Worm (Caenorhabditis elegans) whole organism, young adult: Measurements from ENCODE around the gene F54D5.15.

Experiments
- D2030.7 ChIP-seq: fragments of 200-800 bp; sonication (Bioruptor generic); IDR thresholded peaks from 2 replicates; pipeline ENCODE4 v1.3.6; 2022; ENCODE audit warnings: missing genetic modification reagents, missing genetic modification characterization, missing compliant biosample characterization
- F23B12.7 ChIP-seq: sonication (generic microtip); optimal IDR thresholded peaks from 2 replicates; lab custom pipeline; 2017; ENCODE audit warnings: missing genetic modification characterization, mild to moderate bottlenecking, missing compliant biosample characterization, antibody characterized with exemption, moderate library complexity; ENCODE audit not compliant: insufficient read depth
- F39B2.1 ChIP-seq: fragments of 200-800 bp; sonication (Bioruptor generic); IDR thresholded peaks from 2 replicates; pipeline ENCODE4 v1.3.6; 2022; ENCODE audit warnings: missing genetic modification reagents, missing genetic modification characterization, missing compliant biosample characterization
- F49E8.2 ChIP-seq: sonication (generic microtip); optimal IDR thresholded peaks from 3 replicates; lab custom pipeline; 2017; ENCODE audit warnings: missing genetic modification characterization, mild to moderate bottlenecking, missing compliant biosample characterization, antibody characterized with exemption, moderate library complexity; ENCODE audit not compliant: insufficient read depth
- F52B5.7 ChIP-seq: sonication (generic microtip); optimal IDR thresholded peaks from 2 replicates; lab custom pipeline; 2016; ENCODE audit warnings: mild to moderate bottlenecking, missing genetic modification characterization, missing compliant biosample characterization
- F55B11.4 ChIP-seq: sonication (generic microtip); optimal IDR thresholded peaks from 2 replicates; lab custom pipeline; 2016; ENCODE audit warnings: missing compliant biosample characterization, missing genetic modification characterization, borderline replicate concordance; ENCODE audit not compliant: insufficient read depth
- K11D2.4 ChIP-seq: fragments of 200-800 bp; sonication (Bioruptor generic); IDR thresholded peaks from 2 replicates; pipeline ENCODE4 v1.3.6; 2022; ENCODE audit warnings: missing genetic modification reagents, missing genetic modification characterization, missing compliant biosample characterization
- T26A5.8 ChIP-seq: sonication (generic microtip); optimal IDR thresholded peaks from 2 replicates; lab custom pipeline; 2016; ENCODE audit warnings: missing genetic modification characterization, missing compliant biosample characterization
- Y53F4B.3 ChIP-seq: fragments of 200-800 bp; sonication (Bioruptor generic); IDR thresholded peaks from 2 replicates; pipeline ENCODE4 v1.3.6; 2022; ENCODE audit warnings: missing genetic modification reagents, missing genetic modification characterization, missing compliant biosample characterization
- Y56A3A.18 ChIP-seq: fragments of 200-800 bp; sonication (Bioruptor generic); IDR thresholded peaks from 2 replicates; pipeline ENCODE4 v1.3.6; 2022; ENCODE audit warnings: missing genetic modification reagents, missing genetic modification characterization, missing compliant biosample characterization
- atf-7 ChIP-seq: sonication (generic microtip); optimal IDR thresholded peaks from 2 replicates; lab custom pipeline; 2017; ENCODE audit warnings: mild to moderate bottlenecking, missing genetic modification characterization, missing compliant biosample characterization
- athp-1 ChIP-seq: sonication (generic microtip); optimal IDR thresholded peaks from 2 replicates; lab custom pipeline; 2017; ENCODE audit warnings: mild to moderate bottlenecking, missing genetic modification characterization, missing compliant biosample characterization
- bed-2 ChIP-seq: fragments of 200-800 bp; sonication (Bioruptor generic); IDR thresholded peaks from 2 replicates; pipeline ENCODE4 v1.3.6; 2022; ENCODE audit warnings: missing genetic modification reagents, missing genetic modification characterization, missing compliant biosample characterization
- cebp-1 ChIP-seq, 2 experiments: fragments of 200-800 bp in 1 of 2; sonication (Bioruptor generic) in 1 of 2; sonication (generic microtip) in 1 of 2; IDR thresholded peaks in 1 of 2; optimal IDR thresholded peaks in 1 of 2; 2 replicates each; pipeline versions ENCODE4 v1.3.6 to Lab custom; 2017 to 2022; ENCODE audit warnings: missing compliant biosample characterization in 2 of 2, missing genetic modification characterization in 2 of 2, mild to moderate bottlenecking in 1 of 2, missing genetic modification reagents in 1 of 2, moderate library complexity in 1 of 2
- cebp-2 ChIP-seq: fragments of 200-800 bp; sonication (Bioruptor generic); IDR thresholded peaks from 2 replicates; pipeline ENCODE4 v1.3.6; 2022; ENCODE audit warnings: missing genetic modification characterization, missing compliant biosample characterization
- ceh-27 ChIP-seq: fragments of 200-800 bp; sonication (Bioruptor generic); optimal IDR thresholded peaks from 2 replicates; lab custom pipeline; 2018; ENCODE audit warnings: mild to moderate bottlenecking, missing genetic modification characterization, moderate library complexity, missing compliant biosample characterization
- ceh-58 ChIP-seq: fragments of 200-800 bp; sonication (Bioruptor generic); IDR thresholded peaks from 2 replicates; pipeline ENCODE4 v1.3.6; 2022; ENCODE audit warnings: missing genetic modification characterization, missing compliant biosample characterization
- ceh-91 ChIP-seq: fragments of 200-800 bp; sonication (Bioruptor generic); IDR thresholded peaks from 2 replicates; pipeline ENCODE4 v1.3.6; 2022; ENCODE audit warnings: missing genetic modification reagents, missing genetic modification characterization, missing compliant biosample characterization
- dpff-1 ChIP-seq: sonication (generic microtip); optimal IDR thresholded peaks from 2 replicates; lab custom pipeline; 2017; ENCODE audit warnings: mild to moderate bottlenecking, missing genetic modification characterization, missing compliant biosample characterization
- dpl-1 ChIP-seq: fragments of 150-350 bp; optimal IDR thresholded peaks from 2 replicates; lab custom pipeline; 2014; ENCODE audit warnings: missing biosample characterization, missing genetic modification reagents, missing genetic modification characterization
- efl-1 ChIP-seq: fragments of 150-350 bp; optimal IDR thresholded peaks from 2 replicates; lab custom pipeline; 2014; ENCODE audit warnings: missing biosample characterization, missing genetic modification reagents, missing genetic modification characterization
- egrh-3 ChIP-seq: fragments of 200-800 bp; sonication (Bioruptor generic); IDR thresholded peaks from 2 replicates; pipeline ENCODE4 v1.3.6; 2022; ENCODE audit warnings: missing genetic modification reagents, missing genetic modification characterization, missing compliant biosample characterization
- hrde-1 ChIP-seq: sonication (generic microtip); optimal IDR thresholded peaks from 2 replicates; lab custom pipeline; 2016; ENCODE audit warnings: missing genetic modification characterization, mild to moderate bottlenecking, missing compliant biosample characterization, moderate library complexity, missing genotype, missing genetic modification reagents, borderline replicate concordance
- lin-54 ChIP-seq: fragments of 200-800 bp; sonication (Bioruptor generic); optimal IDR thresholded peaks from 2 replicates; lab custom pipeline; 2018; ENCODE audit warnings: mild to moderate bottlenecking, missing genetic modification characterization, missing compliant biosample characterization
- lir-1 ChIP-seq: fragments of 200-800 bp; sonication (Bioruptor generic); conservative IDR thresholded peaks from 2 replicates; pipeline ENCODE4 v1.3.6; 2022; ENCODE audit warnings: missing genetic modification reagents, missing genetic modification characterization, missing compliant biosample characterization
- lsl-1 ChIP-seq: fragments of 200-800 bp; sonication (Bioruptor generic); optimal IDR thresholded peaks from 2 replicates; lab custom pipeline; 2018; ENCODE audit warnings: mild to moderate bottlenecking, missing genetic modification characterization, moderate library complexity, missing compliant biosample characterization
- madf-3 ChIP-seq: fragments of 200-800 bp; sonication (Bioruptor generic); IDR thresholded peaks from 2 replicates; pipeline ENCODE4 v1.3.6; 2022; ENCODE audit warnings: missing genetic modification reagents, missing genetic modification characterization, missing compliant biosample characterization
- madf-6 ChIP-seq: fragments of 200-800 bp; sonication (Bioruptor generic); IDR thresholded peaks from 2 replicates; pipeline ENCODE4 v1.3.6; 2022; ENCODE audit warnings: missing genetic modification reagents, missing genetic modification characterization, missing compliant biosample characterization
- mcd-1 ChIP-seq: fragments of 200-800 bp; sonication (Bioruptor generic); IDR thresholded peaks from 2 replicates; pipeline ENCODE4 v1.3.6; 2022; ENCODE audit warnings: missing genetic modification reagents, missing genetic modification characterization, missing compliant biosample characterization
- mel-28 ChIP-seq: sonication (generic microtip); optimal IDR thresholded peaks from 2 replicates; lab custom pipeline; 2016; ENCODE audit warnings: borderline replicate concordance, mild to moderate bottlenecking, missing genetic modification characterization, missing compliant biosample characterization
- mxl-1 ChIP-seq: sonication (generic microtip); optimal IDR thresholded peaks from 2 replicates; lab custom pipeline; 2016; ENCODE audit warnings: missing genetic modification characterization, missing compliant biosample characterization
- nfya-2 ChIP-seq: fragments of 200-800 bp; sonication (Bioruptor generic); IDR thresholded peaks from 2 replicates; pipeline ENCODE4 v1.3.6; 2022; ENCODE audit warnings: missing genetic modification reagents, missing genetic modification characterization, missing compliant biosample characterization
- nhr-80 ChIP-seq: sonication (generic microtip); optimal IDR thresholded peaks from 2 replicates; lab custom pipeline; 2016; ENCODE audit warnings: missing genetic modification characterization, missing compliant biosample characterization
- nhr-90 ChIP-seq: sonication (generic microtip); optimal IDR thresholded peaks from 2 replicates; lab custom pipeline; 2016; ENCODE audit warnings: missing genotype, mild to moderate bottlenecking, missing genetic modification characterization, missing compliant biosample characterization
- rcor-1 ChIP-seq: fragments of 200-800 bp; sonication (Bioruptor generic); IDR thresholded peaks from 2 replicates; pipeline ENCODE4 v1.3.6; 2022; ENCODE audit warnings: missing genetic modification reagents, missing genetic modification characterization, missing compliant biosample characterization
- rec-8 ChIP-seq, 2 experiments: sonication (generic microtip); optimal IDR thresholded peaks; 2 replicates each; lab custom pipeline; 2016; ENCODE audit warnings: mild to moderate bottlenecking in 2 of 2, missing genetic modification characterization in 2 of 2, missing genetic modification reagents in 2 of 2, missing genotype in 2 of 2, missing biosample characterization in 1 of 2, missing compliant biosample characterization in 1 of 2, moderate library complexity in 1 of 2
- rpc-1 ChIP-seq, 2 experiments: fragments of 150-350 bp in 1 of 2; sonication (generic microtip) in 1 of 2; optimal IDR thresholded peaks; 2 replicates each; lab custom pipeline; 2014 to 2018; ENCODE audit warnings: missing biosample characterization in 1 of 2, missing genetic modification characterization in 1 of 2, missing genetic modification reagents in 1 of 2, missing genotype in 1 of 2
- sdz-38 ChIP-seq: sonication (generic microtip); optimal IDR thresholded peaks from 2 replicates; lab custom pipeline; 2016; ENCODE audit warnings: missing genotype, missing genetic modification characterization, missing compliant biosample characterization
- snpc-3.4 ChIP-seq: sonication (generic microtip); optimal IDR thresholded peaks from 2 replicates; lab custom pipeline; 2017; ENCODE audit warnings: missing genetic modification characterization, mild to moderate bottlenecking, missing compliant biosample characterization, antibody characterized with exemption, moderate library complexity, missing genotype, missing genetic modification reagents
- somi-1 ChIP-seq: fragments of 200-800 bp; sonication (Bioruptor generic); optimal IDR thresholded peaks from 2 replicates; lab custom pipeline; 2018; ENCODE audit warnings: mild to moderate bottlenecking, missing genetic modification characterization, missing compliant biosample characterization
- unc-62 ChIP-seq: fragments of 150-350 bp; optimal IDR thresholded peaks from 2 replicates; lab custom pipeline; 2014; ENCODE audit warnings: missing biosample characterization, missing genetic modification reagents, missing genetic modification characterization
- xnd-1 ChIP-seq: sonication (generic microtip); optimal IDR thresholded peaks from 2 replicates; lab custom pipeline; 2016; ENCODE audit warnings: missing genotype, missing genetic modification reagents, missing genetic modification characterization, missing compliant biosample characterization
- ztf-22 ChIP-seq: fragments of 200-800 bp; sonication (Bioruptor generic); optimal IDR thresholded peaks from 2 replicates; lab custom pipeline; 2018; ENCODE audit warnings: mild to moderate bottlenecking, missing genetic modification characterization, moderate library complexity, missing compliant biosample characterization
- ztf-26 ChIP-seq: sonication (generic microtip); optimal IDR thresholded peaks from 2 replicates; lab custom pipeline; 2017; ENCODE audit warnings: missing genetic modification characterization, missing compliant biosample characterization
- ztf-6 ChIP-seq: fragments of 200-800 bp; sonication (Bioruptor generic); IDR thresholded peaks from 2 replicates; pipeline ENCODE4 v1.3.6; 2022; ENCODE audit warnings: missing genetic modification reagents, missing genetic modification characterization, missing compliant biosample characterization

F54D5.15 gene

ce11 chrII:11577861-11578260, 13.8 kb upstream of the F54D5.15 start (continued):
- TF ChIP-seq mel-28 (tag; lab: Kevin White, UChicago): no peak
- TF ChIP-seq nfya-2 (GFP tag; lab: Robert Waterston, UW): no peak
- no peak for TF ChIP-seq ceh-58 (GFP tag; lab: Robert Waterston, UW)
- no peak for TF ChIP-seq sdz-38 (tag; lab: Kevin White, UChicago)
- TF ChIP-seq ztf-6 (GFP tag; lab: Robert Waterston, UW): no peak
- TF ChIP-seq athp-1: peak; percentile 13
- TF ChIP-seq ceh-27 (GFP tag; lab: Kevin White, UChicago): no peak
- no peak for TF ChIP-seq nhr-80 (tag; lab: Kevin White, UChicago)
- TF ChIP-seq F55B11.4 (tag; lab: Kevin White, UChicago): no peak
- no peak for TF ChIP-seq K11D2.4 (GFP tag; lab: Robert Waterston, UW)
- no peak for TF ChIP-seq ztf-22
- TF ChIP-seq madf-3 (GFP tag; lab: Robert Waterston, UW): peak; percentile 91
- no peak for TF ChIP-seq somi-1
- TF ChIP-seq F39B2.1 (GFP tag; lab: Robert Waterston, UW): no peak
- TF ChIP-seq rcor-1: peak; percentile 73
- no peak for TF ChIP-seq dpff-1 (tag; lab: Kevin White, UChicago)
- no peak for TF ChIP-seq Y56A3A.18 (GFP tag; lab: Robert Waterston, UW)
- TF ChIP-seq egrh-3 (GFP tag; lab: Robert Waterston, UW): no peak
- TF ChIP-seq atf-7 (tag; lab: Kevin White, UChicago): no peak
- no peak for TF ChIP-seq bed-2 (GFP tag; lab: Robert Waterston, UW)
- TF ChIP-seq rpc-1 (optimal IDR thresholded peaks at IDR 0.05; lab: Kevin White, UChicago): no peak
- no peak for TF ChIP-seq rpc-1 (tag; optimal IDR thresholded peaks at IDR 0.05; lab: Kevin White, UChicago)
- TF ChIP-seq cebp-2: no peak
- TF ChIP-seq mcd-1 (GFP tag; lab: Robert Waterston, UW): peak; percentile 46; the same call in 1 of the 2 replicates
- TF ChIP-seq unc-62 (GFP tag; lab: Kevin White, UChicago): no peak
- no peak for TF ChIP-seq cebp-1 (GFP tag; IDR thresholded peaks at IDR 0.05; lab: Robert Waterston, UW)
- TF ChIP-seq cebp-1 (tag; optimal IDR thresholded peaks at IDR 0.05; lab: Kevin White, UChicago): no peak
- TF ChIP-seq F52B5.7 (tag; lab: Kevin White, UChicago): no peak
- TF ChIP-seq lir-1 (GFP tag; lab: Robert Waterston, UW): 0 out of 2 replicates have a peak, but pooled peaks have one; percentile 25
- TF ChIP-seq nhr-90 (tag; lab: Kevin White, UChicago): no peak
- no peak for TF ChIP-seq T26A5.8 (tag; lab: Kevin White, UChicago)
- TF ChIP-seq Y53F4B.3 (GFP tag; lab: Robert Waterston, UW): no peak
- TF ChIP-seq ztf-26 (tag; lab: Kevin White, UChicago): no peak
- TF ChIP-seq lsl-1 (GFP tag; lab: Kevin White, UChicago): peak; percentile 99
- no peak for TF ChIP-seq hrde-1 (tag; lab: Kevin White, UChicago)
- TF ChIP-seq snpc-3.4 (tag; lab: Kevin White, UChicago): peak; percentile 47

- TF ChIP-seq mxl-1 (tag; lab: Kevin White, UChicago) (no peak), nhr-80 (tag; lab: Kevin White, UChicago) (peak; percentile 7)
Observed at ce11 chrII:11577397-11577796, 13.4 kb upstream of the F54D5.15 start, which contains the start of gene pcs-1. TSS of gene pcs-1 (minus strand) at chrII:11577740.

ce11 chrII:11572944-11573343, 8.9 kb upstream of the F54D5.15 start, which contains the start of gene F54D5.2:
TSS of gene F54D5.2 (plus strand) at chrII:11573180.
- no peak for TF ChIP-seq F23B12.7 (tag; lab: Kevin White, UChicago)
- 0 out of 2 replicates have a peak, but pooled peaks have one; percentile 31 for TF ChIP-seq ceh-91 (GFP tag; lab: Robert Waterston, UW)
- TF ChIP-seq rec-8 (tag; optimal IDR thresholded peaks at IDR 0.05; lab: Kevin White, UChicago): no peak
- TF ChIP-seq rcor-1: no peak
- peak; percentile 9 for TF ChIP-seq dpl-1 (GFP tag; lab: Kevin White, UChicago)
- TF ChIP-seq lin-54: peak; percentile 74
- no peak for TF ChIP-seq ceh-27 (GFP tag; lab: Kevin White, UChicago)
- TF ChIP-seq atf-7 (tag; lab: Kevin White, UChicago): no peak
- peak; percentile 39 for TF ChIP-seq efl-1 (GFP tag; lab: Kevin White, UChicago)
- peak; percentile 89 for TF ChIP-seq lsl-1 (GFP tag; lab: Kevin White, UChicago)
- TF ChIP-seq xnd-1: peak; percentile 62
- TF ChIP-seq F49E8.2 (tag; lab: Kevin White, UChicago): peak; percentile 32
- 0 out of 2 replicates have a peak, but pooled peaks have one; percentile 12 for TF ChIP-seq D2030.7 (GFP tag; lab: Robert Waterston, UW)
- TF ChIP-seq madf-6 (GFP tag; lab: Robert Waterston, UW): peak; percentile 79
